Fruit fly (Drosophila melanogaster): ENCODE data around the gene PolA2.

- no peak for TF ChIP-seq h (optimal IDR thresholded peaks at IDR 0.05)
- no peak for TF ChIP-seq Myc (optimal IDR thresholded peaks at IDR 0.05)
Observed at dm6 chr3R:27283645-27284044, 44.7 kb downstream of the PolA2 start, which contains the start of gene CG3368.
